Fruit fly (Drosophila melanogaster) whole organism, wandering third instar larva: ENCODE results near the gene CG3223.

ENCODE experiments used
- CG9705 ChIP-seq: fragments of 200-800 bp; sonication (Bioruptor generic); optimal IDR thresholded peaks from 2 replicates; lab custom pipeline; 2018; ENCODE audit warnings: missing biosample characterization, mild to moderate bottlenecking, missing genetic modification characterization
- Dif ChIP-seq: fragments of 200-275, 200-300 bp; sonication (Bioruptor generic); optimal IDR thresholded peaks from 2 replicates; lab custom pipeline; 2018; ENCODE audit warnings: missing biosample characterization, missing genetic modification characterization; ENCODE audit not compliant: partially characterized antibody
- GATAd ChIP-seq: sonication (Bioruptor generic); optimal IDR thresholded peaks from 2 replicates; lab custom pipeline; 2016; ENCODE audit warnings: missing biosample characterization, missing genetic modification characterization
- Mio ChIP-seq: sonication (Bioruptor generic); optimal IDR thresholded peaks from 2 replicates; lab custom pipeline; 2016; ENCODE audit warnings: missing biosample characterization, missing genetic modification characterization
- Rel ChIP-seq, 2 experiments: fragments of 200-800 bp; sonication (Bioruptor generic) in 1 of 2; optimal IDR thresholded peaks; 2 replicates in 1 of 2; 3 replicates in 1 of 2; lab custom pipeline; 2016 to 2019; ENCODE audit warnings: mild to moderate bottlenecking in 2 of 2, missing biosample characterization in 2 of 2, missing genetic modification characterization in 2 of 2, moderate library complexity in 1 of 2
- Sp1 ChIP-seq: fragments of 200-800 bp; sonication (Bioruptor generic); optimal IDR thresholded peaks from 3 replicates; lab custom pipeline; 2019; ENCODE audit warnings: missing biosample characterization, mild to moderate bottlenecking, missing genetic modification characterization, moderate library complexity
- br ChIP-seq: fragments of 200-800 bp; sonication (Bioruptor generic); optimal IDR thresholded peaks from 2 replicates; lab custom pipeline; 2016; ENCODE audit warnings: missing biosample characterization, missing genetic modification characterization
- fru ChIP-seq: fragments of 200-800 bp; sonication (Bioruptor generic); optimal IDR thresholded peaks from 3 replicates; lab custom pipeline; 2016; ENCODE audit warnings: missing biosample characterization, mild to moderate bottlenecking, missing genetic modification characterization
- h ChIP-seq: fragments of 200-800 bp; sonication (Bioruptor generic); optimal IDR thresholded peaks from 3 replicates; lab custom pipeline; 2016; ENCODE audit warnings: missing biosample characterization, mild to moderate bottlenecking, missing genetic modification characterization
- lola ChIP-seq: fragments of >200 bp; optimal IDR thresholded peaks from 2 replicates; lab custom pipeline; 2017; ENCODE audit warnings: missing biosample characterization, missing genetic modification characterization
- pan ChIP-seq: fragments of >200 bp; optimal IDR thresholded peaks from 2 replicates; lab custom pipeline; 2017
- psq ChIP-seq: fragments of 200-800 bp; sonication (Bioruptor generic); optimal IDR thresholded peaks from 3 replicates; lab custom pipeline; 2017; ENCODE audit warnings: missing biosample characterization, mild to moderate bottlenecking, missing genetic modification characterization, moderate library complexity
- usp ChIP-seq: fragments of >200 bp; optimal IDR thresholded peaks from 2 replicates; lab custom pipeline; 2017; ENCODE audit warnings: missing biosample characterization, missing genetic modification characterization

DNA sequence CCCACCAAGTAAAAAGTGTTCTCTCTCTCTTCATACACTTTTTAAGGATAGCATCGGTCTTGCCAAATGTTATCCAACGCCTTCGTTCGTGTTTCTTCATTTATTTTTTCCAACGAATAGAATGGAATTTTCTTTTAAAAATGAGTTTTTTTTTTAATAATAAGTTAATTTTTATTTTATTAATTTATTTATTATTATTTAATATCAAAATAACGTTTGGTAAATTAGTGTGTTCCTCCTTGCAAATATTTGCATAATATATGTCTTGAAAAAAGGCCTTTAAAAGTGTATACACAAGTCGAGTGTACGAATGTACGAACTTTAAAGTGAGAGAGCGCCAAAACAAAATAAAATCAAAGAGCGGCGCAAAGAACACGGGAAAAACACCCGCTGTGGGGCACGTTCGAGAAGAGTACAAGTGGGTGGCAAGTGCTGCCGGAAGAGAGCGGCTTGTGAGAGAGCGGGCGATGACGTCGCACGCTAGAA, 18.0 kb downstream of the CG3223 start:
- no peak for TF ChIP-seq fru (GFP tag; lab: Kevin White, UChicago)
- no peak for TF ChIP-seq GATAd (GFP tag; lab: Kevin White, UChicago)
- peak; percentile 85 for TF ChIP-seq psq (GFP tag; lab: Kevin White, UChicago)
- TF ChIP-seq Sp1, result peak; percentile 90
- TF ChIP-seq br (GFP tag; lab: Kevin White, UChicago), result peak; percentile 62
- TF ChIP-seq Rel (GFP tag; optimal IDR thresholded peaks at IDR 0.05; lab: Kevin White, UChicago), result peak; percentile 22
- TF ChIP-seq Rel (tag; optimal IDR thresholded peaks at IDR 0.05; lab: Kevin White, UChicago), result peak; percentile 51
- TF ChIP-seq usp, result no peak
- no peak for TF ChIP-seq pan (lab: Kevin White, UChicago)
- TF ChIP-seq Dif (GFP tag; lab: Kevin White, UChicago), result peak; percentile 55
- no peak for TF ChIP-seq Mio (GFP tag; lab: Kevin White, UChicago)
- TF ChIP-seq lola (GFP tag; lab: Kevin White, UChicago), result no peak
- peak; percentile 18 for TF ChIP-seq h
- no peak for TF ChIP-seq CG9705
